Worm (Caenorhabditis elegans) whole organism, L4 larva: ENCODE measurements around the gene F53A3.1.
A peak's percentile ranks its signal among the peaks of the same experiment; 100 is the strongest.

ENCODE experiments used
- ama-1 ChIP-seq: fragments of 150-350 bp; optimal IDR thresholded peaks from 2 replicates; lab custom pipeline; 2014; ENCODE audit warnings: inconsistent platforms, mixed read lengths
- ceh-82 ChIP-seq: sonication (generic microtip); optimal IDR thresholded peaks from 2 replicates; lab custom pipeline; 2017; ENCODE audit warnings: missing biosample characterization, missing genetic modification characterization
- nhr-11 ChIP-seq: fragments of 150-350 bp; optimal IDR thresholded peaks from 2 replicates; lab custom pipeline; 2014; ENCODE audit warnings: missing biosample characterization, missing genetic modification characterization
- nhr-25 ChIP-seq: sonication (generic microtip); optimal IDR thresholded peaks from 2 replicates; lab custom pipeline; 2017; ENCODE audit warnings: missing genetic modification characterization, mild to moderate bottlenecking, missing compliant biosample characterization, antibody characterized with exemption, moderate library complexity, borderline replicate concordance; ENCODE audit not compliant: insufficient read depth
- nhr-77 ChIP-seq: fragments of 150-350 bp; optimal IDR thresholded peaks from 2 replicates; lab custom pipeline; 2014; ENCODE audit warnings: missing biosample characterization, missing genetic modification characterization
- pqm-1 ChIP-seq: sonication (generic microtip); optimal IDR thresholded peaks from 2 replicates; lab custom pipeline; 2017; ENCODE audit warnings: missing biosample characterization, missing genetic modification characterization
- unc-62 ChIP-seq, 3 experiments: fragments of 150-350 bp in 1 of 3; sonication (generic microtip); optimal IDR thresholded peaks in 2 of 3; peaks in 1 of 3; 1 replicate in 1 of 3; 2 replicates in 2 of 3; lab custom pipeline; 2014 to 2017; ENCODE audit warnings: missing biosample characterization in 3 of 3, missing genetic modification characterization in 3 of 3, missing genetic modification reagents in 3 of 3, missing genotype in 1 of 3
- zip-2 ChIP-seq: fragments of 150-350 bp; optimal IDR thresholded peaks from 2 replicates; lab custom pipeline; 2014; ENCODE audit warnings: missing biosample characterization, missing genetic modification characterization

- TF ChIP-seq nhr-77 (tag; lab: Kevin White, UChicago) = no peak
- TF ChIP-seq ceh-82 (tag; lab: Kevin White, UChicago) = no peak
- TF ChIP-seq unc-62 (GFP tag; optimal IDR thresholded peaks at IDR 0.05 in 1 of 2; lab: Kevin White, UChicago) = peak in 1 of 2 experiments; percentile 12
- no peak for TF ChIP-seq unc-62 (tag; optimal IDR thresholded peaks at IDR 0.05; lab: Kevin White, UChicago)
- TF ChIP-seq pqm-1 (tag; lab: Kevin White, UChicago) = no peak
- TF ChIP-seq zip-2 (tag; lab: Kevin White, UChicago) = no peak
- TF ChIP-seq nhr-25 (tag; lab: Kevin White, UChicago) = no peak
- no peak for TF ChIP-seq nhr-11
- TF ChIP-seq ama-1 = no peak
Measured at ce11 chrIII:1970433-1970832, 27.0 kb upstream of the F53A3.1 start, which contains the start of gene R155.5.
